Fruit fly (Drosophila melanogaster) whole organism, embryonic: Measurements from ENCODE around the gene CG12992.
A peak's percentile ranks its signal among the peaks of the same experiment; 100 is the strongest.

Experiments
- BEAF-32 ChIP-seq: fragments of 200-800 bp; sonication (Bioruptor generic); optimal IDR thresholded peaks from 3 replicates; lab custom pipeline; 2017; ENCODE audit warnings: missing biosample characterization, missing genetic modification characterization, mild to moderate bottlenecking, moderate library complexity, missing genetic modification reagents
- Bgb ChIP-seq: fragments of 200-800 bp; sonication (Bioruptor generic); IDR thresholded peaks from 2 replicates; pipeline ENCODE4 v1.3.6; 2022; ENCODE audit warnings: missing biosample characterization, missing genetic modification characterization; ENCODE audit not compliant: partially characterized antibody
- Bteb2 ChIP-seq: fragments of 200-800 bp; sonication (Bioruptor generic); optimal IDR thresholded peaks from 2 replicates; lab custom pipeline; 2016; ENCODE audit warnings: missing biosample characterization, missing genetic modification characterization
- CG10543 ChIP-seq: fragments of 200-800 bp; sonication (Bioruptor generic); optimal IDR thresholded peaks from 3 replicates; lab custom pipeline; 2017; ENCODE audit warnings: missing biosample characterization, mild to moderate bottlenecking, missing genetic modification characterization, moderate library complexity
- CG10654 ChIP-seq: fragments of 200-800 bp; sonication (Bioruptor generic); optimal IDR thresholded peaks from 2 replicates; lab custom pipeline; 2016; ENCODE audit warnings: missing biosample characterization, missing genetic modification characterization
- CG11093 ChIP-seq: fragments of 200-800 bp; sonication (Bioruptor generic); IDR thresholded peaks from 3 replicates; pipeline ENCODE4 v1.3.6; 2022; ENCODE audit warnings: missing biosample characterization, missing genetic modification characterization
- CG11398 ChIP-seq: fragments of 200-800 bp; sonication (Bioruptor generic); optimal IDR thresholded peaks from 2 replicates; lab custom pipeline; 2016; ENCODE audit warnings: missing biosample characterization, missing genetic modification characterization
- CG11723 ChIP-seq: fragments of 200-800 bp; sonication (Bioruptor generic); optimal IDR thresholded peaks from 2 replicates; lab custom pipeline; 2017; ENCODE audit warnings: missing biosample characterization, mild to moderate bottlenecking, missing genetic modification characterization
- CG12391 ChIP-seq: fragments of 200-800 bp; sonication (Bioruptor generic); optimal IDR thresholded peaks from 3 replicates; lab custom pipeline; 2018; ENCODE audit warnings: missing biosample characterization, mild to moderate bottlenecking, missing genetic modification characterization, moderate library complexity
- CG13624 ChIP-seq: fragments of 200-800 bp; sonication (Bioruptor generic); optimal IDR thresholded peaks from 2 replicates; lab custom pipeline; 2016; ENCODE audit warnings: missing biosample characterization, missing genetic modification characterization
- CG1529 ChIP-seq: fragments of 200-800 bp; sonication (Bioruptor generic); optimal IDR thresholded peaks from 3 replicates; lab custom pipeline; 2018; ENCODE audit warnings: missing biosample characterization, missing genetic modification characterization
- CG1603 ChIP-seq: fragments of 200-800 bp; sonication (Bioruptor generic); optimal IDR thresholded peaks from 2 replicates; lab custom pipeline; 2019; ENCODE audit warnings: missing biosample characterization, mild to moderate bottlenecking, missing genetic modification characterization, moderate library complexity
- CG17829 ChIP-seq: fragments of 200-800 bp; optimal IDR thresholded peaks from 2 replicates; lab custom pipeline; 2019; ENCODE audit warnings: missing biosample characterization, mild to moderate bottlenecking, missing genetic modification characterization, moderate library complexity
- CG17912 ChIP-seq: fragments of 200-800 bp; sonication (Bioruptor generic); optimal IDR thresholded peaks from 2 replicates; lab custom pipeline; 2018; ENCODE audit warnings: missing biosample characterization, mild to moderate bottlenecking, missing genetic modification characterization
- CG18599 ChIP-seq: fragments of 200-800 bp; sonication (Bioruptor generic); optimal IDR thresholded peaks from 3 replicates; lab custom pipeline; 2017; ENCODE audit warnings: missing biosample characterization, missing genetic modification characterization, mild to moderate bottlenecking, moderate library complexity, missing genetic modification reagents
- CG2712 ChIP-seq: fragments of 200-800 bp; optimal IDR thresholded peaks from 3 replicates; lab custom pipeline; 2019; ENCODE audit warnings: missing biosample characterization, mild to moderate bottlenecking, missing genetic modification characterization, moderate library complexity
- CG30403 ChIP-seq: fragments of 200-800 bp; sonication (Bioruptor generic); optimal IDR thresholded peaks from 3 replicates; lab custom pipeline; 2016; ENCODE audit warnings: missing biosample characterization, missing genetic modification characterization
- CG32532 ChIP-seq: fragments of 200-800 bp; sonication (Bioruptor generic); IDR thresholded peaks from 2 replicates; pipeline ENCODE4 v1.3.6; 2022; ENCODE audit warnings: missing biosample characterization, missing genetic modification characterization
- CG3407 ChIP-seq: fragments of 200-800 bp; sonication (Bioruptor generic); optimal IDR thresholded peaks from 2 replicates; lab custom pipeline; 2018; ENCODE audit warnings: missing biosample characterization, mild to moderate bottlenecking, missing genetic modification characterization
- CG43689 ChIP-seq: fragments of 200-800 bp; sonication (Bioruptor generic); IDR thresholded peaks from 2 replicates; pipeline ENCODE4 v1.3.6; 2022; ENCODE audit warnings: missing biosample characterization, missing genetic modification characterization
- CG4617 ChIP-seq: fragments of 200-800 bp; sonication (Bioruptor generic); optimal IDR thresholded peaks from 3 replicates; lab custom pipeline; 2016; ENCODE audit warnings: missing biosample characterization, missing genetic modification characterization, borderline replicate concordance
- CG6175 ChIP-seq: fragments of 200-800 bp; sonication (Bioruptor generic); IDR thresholded peaks from 3 replicates; pipeline ENCODE4 v1.3.6; 2022; ENCODE audit warnings: missing biosample characterization, missing genetic modification characterization
- CG8290 ChIP-seq, 3 experiments: fragments of 200-800 bp; sonication (Bioruptor generic); optimal IDR thresholded peaks; 2 replicates each; lab custom pipeline; 2016 to 2019; ENCODE audit warnings: missing biosample characterization in 3 of 3, missing genetic modification characterization in 3 of 3, mild to moderate bottlenecking in 2 of 3, moderate library complexity in 1 of 3
- CG8478 ChIP-seq: fragments of >200 bp; optimal IDR thresholded peaks from 2 replicates; lab custom pipeline; 2018
- CG9932 ChIP-seq: fragments of 200-800 bp; sonication (Bioruptor generic); IDR thresholded peaks from 2 replicates; pipeline ENCODE4 v1.3.6; 2022; ENCODE audit warnings: missing biosample characterization, missing genetic modification characterization
- CHES-1-like ChIP-seq: fragments of 200-800 bp; sonication (Bioruptor generic); optimal IDR thresholded peaks from 2 replicates; lab custom pipeline; 2016; ENCODE audit warnings: missing biosample characterization, missing genetic modification characterization
- CoRest ChIP-seq: fragments of 200-800 bp; sonication (Bioruptor generic); optimal IDR thresholded peaks from 3 replicates; lab custom pipeline; 2018; ENCODE audit warnings: missing biosample characterization, mild to moderate bottlenecking, missing genetic modification characterization, moderate library complexity
- Dip3 ChIP-seq: fragments of 200-800 bp; sonication (Bioruptor generic); optimal IDR thresholded peaks from 3 replicates; lab custom pipeline; 2016; ENCODE audit warnings: missing biosample characterization, missing genetic modification characterization
- Hand ChIP-seq: fragments of 200-800 bp; sonication (Bioruptor generic); optimal IDR thresholded peaks from 2 replicates; lab custom pipeline; 2017; ENCODE audit warnings: mild to moderate bottlenecking, missing biosample characterization, missing genetic modification reagents, missing genetic modification characterization
- Mrtf ChIP-seq: fragments of 200-800 bp; sonication (Bioruptor generic); IDR thresholded peaks from 3 replicates; pipeline ENCODE4 v1.3.6; 2022; ENCODE audit warnings: missing biosample characterization, missing genetic modification characterization
- Myb ChIP-seq: fragments of 200-800 bp; sonication (Bioruptor generic); optimal IDR thresholded peaks from 2 replicates; lab custom pipeline; 2016; ENCODE audit warnings: missing biosample characterization, missing genetic modification characterization
- NK7.1 ChIP-seq: fragments of 200-800 bp; sonication (Bioruptor generic); optimal IDR thresholded peaks from 3 replicates; lab custom pipeline; 2016; ENCODE audit warnings: missing biosample characterization, missing genetic modification characterization
- Opbp ChIP-seq: fragments of 200-800 bp; sonication (Bioruptor generic); IDR thresholded peaks from 3 replicates; pipeline ENCODE4 v1.3.6; 2022; ENCODE audit warnings: missing biosample characterization, missing genetic modification characterization; ENCODE audit not compliant: partially characterized antibody
- Sry-β ChIP-seq: fragments of 200-800 bp; sonication (Bioruptor generic); optimal IDR thresholded peaks from 2 replicates; lab custom pipeline; 2018; ENCODE audit warnings: missing biosample characterization, mild to moderate bottlenecking, missing genetic modification characterization, moderate library complexity
- Taf1 ChIP-seq: fragments of 200-800 bp; sonication (Bioruptor generic); IDR thresholded peaks from 2 replicates; pipeline ENCODE4 v1.3.6; 2022; ENCODE audit warnings: missing biosample characterization, missing genetic modification characterization
- Trl ChIP-seq, 3 experiments: fragments of >200 bp in 2 of 3; fragments of 200-800 bp in 1 of 3; sonication (Bioruptor generic) in 1 of 3; optimal IDR thresholded peaks; 2 replicates in 1 of 3; 3 replicates in 2 of 3; lab custom pipeline; 2016 to 2017; ENCODE audit warnings: missing biosample characterization in 1 of 3, missing genetic modification characterization in 1 of 3
- ara ChIP-seq: fragments of 200-800 bp; sonication (Bioruptor generic); IDR thresholded peaks from 2 replicates; pipeline ENCODE4 v1.3.6; 2022; ENCODE audit warnings: missing biosample characterization, missing genetic modification characterization
- ase ChIP-seq: fragments of 200-800 bp; sonication (Bioruptor generic); IDR thresholded peaks from 3 replicates; pipeline ENCODE4 v1.3.6; 2022; ENCODE audit warnings: missing biosample characterization, missing genetic modification characterization
- crp ChIP-seq, 2 experiments: fragments of 200-800 bp; sonication (Bioruptor generic); optimal IDR thresholded peaks; 2 replicates in 1 of 2; 3 replicates in 1 of 2; lab custom pipeline; 2017; ENCODE audit warnings: missing biosample characterization in 2 of 2, missing genetic modification characterization in 2 of 2, mild to moderate bottlenecking in 1 of 2, moderate library complexity in 1 of 2
- dati ChIP-seq: fragments of 200-800 bp; sonication (Bioruptor generic); IDR thresholded peaks from 2 replicates; pipeline ENCODE4 v1.3.6; 2022; ENCODE audit warnings: missing biosample characterization, missing genetic modification characterization
- dimm ChIP-seq: fragments of 200-800 bp; sonication (Bioruptor generic); IDR thresholded peaks from 2 replicates; pipeline ENCODE4 v1.3.6; 2022; ENCODE audit warnings: missing biosample characterization, missing genetic modification characterization
- esg ChIP-seq: fragments of 200-800 bp; sonication (Bioruptor generic); conservative IDR thresholded peaks from 2 replicates; pipeline ENCODE4 v1.3.6; 2022; ENCODE audit warnings: missing biosample characterization, missing genetic modification characterization
- grau ChIP-seq: fragments of 200-800 bp; optimal IDR thresholded peaks from 3 replicates; lab custom pipeline; 2019; ENCODE audit warnings: missing biosample characterization, mild to moderate bottlenecking, missing genetic modification characterization, moderate library complexity
- lmd ChIP-seq: fragments of 200-800 bp; sonication (Bioruptor generic); IDR thresholded peaks from 2 replicates; pipeline ENCODE4 v1.3.6; 2022; ENCODE audit warnings: missing biosample characterization, missing genetic modification characterization
- p53 ChIP-seq: fragments of 200-800 bp; sonication (Bioruptor generic); optimal IDR thresholded peaks from 2 replicates; lab custom pipeline; 2016; ENCODE audit warnings: missing biosample characterization, missing genetic modification characterization
- sna ChIP-seq: fragments of 200-800 bp; sonication (Bioruptor generic); IDR thresholded peaks from 2 replicates; pipeline ENCODE4 v1.3.6; 2022; ENCODE audit warnings: missing biosample characterization, missing genetic modification characterization; ENCODE audit not compliant: partially characterized antibody
- so ChIP-seq: fragments of 200-800 bp; sonication (Bioruptor generic); IDR thresholded peaks from 3 replicates; pipeline ENCODE4 v1.3.6; 2022; ENCODE audit warnings: missing biosample characterization, missing genetic modification characterization
- sqz ChIP-seq: fragments of 200-800 bp; sonication (Bioruptor generic); optimal IDR thresholded peaks from 3 replicates; lab custom pipeline; 2018; ENCODE audit warnings: missing biosample characterization, mild to moderate bottlenecking, missing genetic modification characterization
- unpg ChIP-seq: fragments of 200-800 bp; sonication (Bioruptor generic); optimal IDR thresholded peaks from 3 replicates; lab custom pipeline; 2018; ENCODE audit warnings: missing biosample characterization, mild to moderate bottlenecking, missing genetic modification characterization, moderate library complexity

Gene CG12992

DNA sequence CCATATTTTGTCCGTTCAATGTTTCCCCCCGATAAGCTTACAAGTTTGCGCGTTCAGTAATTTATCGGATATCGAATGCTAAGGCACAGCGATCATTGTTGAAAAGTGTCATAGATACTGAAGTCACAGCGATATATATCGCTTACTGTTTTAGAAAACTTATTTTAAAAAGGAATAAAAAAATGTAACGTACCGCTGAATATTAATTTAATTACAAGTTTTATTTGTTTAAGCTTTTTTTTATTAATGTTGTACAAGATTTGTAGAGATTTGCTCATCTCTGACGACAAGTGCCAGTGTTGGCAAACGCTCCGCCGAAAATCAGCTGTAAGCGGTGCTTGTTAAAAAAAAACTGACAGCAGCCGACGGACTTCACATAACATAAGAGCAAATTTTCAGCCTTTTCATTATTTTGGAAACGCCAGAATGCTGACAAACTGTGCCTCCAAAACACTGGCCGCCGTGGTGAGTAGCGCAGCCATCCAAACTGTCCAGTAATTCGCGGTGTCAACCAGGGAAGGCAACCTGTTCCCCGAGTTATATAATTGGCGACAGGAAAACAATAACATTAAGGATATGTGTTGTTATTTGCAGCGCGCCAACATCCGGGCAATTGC lies 43.4 kb downstream of the CG12992 start, which contains the start of the genes corolla and ND-24 (continued):
- TF ChIP-seq ase (GFP tag; lab: Robert Waterston, UW) (peak; percentile 87), CG11723 (GFP tag; lab: Kevin White, UChicago) (peak; percentile 49), dati (no peak), CoRest (tag; lab: Kevin White, UChicago) (peak; percentile 82), Sry-β (GFP tag; lab: Kevin White, UChicago) (peak; percentile 87), CHES-1-like (peak; percentile 84), Mrtf (peak; percentile 71), CG12391 (tag; lab: Kevin White, UChicago) (peak; percentile 92), Taf1 (GFP tag; lab: Robert Waterston, UW) (peak; percentile 65), Myb (GFP tag; lab: Kevin White, UChicago) (peak; percentile 65), CG18599 (GFP tag; lab: Kevin White, UChicago) (peak; percentile 81), sna (GFP tag; lab: Robert Waterston, UW) (peak; percentile 88), CG30403 (GFP tag; lab: Kevin White, UChicago) (peak; percentile 93), CG9932 (GFP tag; lab: Robert Waterston, UW) (peak; percentile 94), CG8478 (lab: Kevin White, UChicago) (no peak), ara (peak; percentile 73; the same call in 1 of the 2 replicates), Trl (optimal IDR thresholded peaks at IDR 0.05; lab: Kevin White, UChicago) (no peak), Trl (GFP tag; optimal IDR thresholded peaks at IDR 0.05; lab: Kevin White, UChicago) (peak; percentile 79), so (GFP tag; lab: Robert Waterston, UW) (peak; percentile 84; the same call in 2 of the 3 replicates), CG10654 (GFP tag; lab: Kevin White, UChicago) (peak; percentile 78), esg (GFP tag; lab: Robert Waterston, UW) (peak; percentile 86), Dip3 (GFP tag; lab: Kevin White, UChicago) (peak; percentile 84), crp (GFP tag; optimal IDR thresholded peaks at IDR 0.05; lab: Kevin White, UChicago) (peak; percentile 72 to 93), lmd (GFP tag; lab: Robert Waterston, UW) (peak; percentile 81), CG10543 (GFP tag; lab: Kevin White, UChicago) (peak; percentile 57), CG11398 (GFP tag; lab: Kevin White, UChicago) (peak; percentile 31), CG11093 (GFP tag; lab: Robert Waterston, UW) (peak; percentile 79), CG2712 (tag; lab: Kevin White, UChicago) (peak; percentile 83), CG17912 (GFP tag; lab: Kevin White, UChicago) (no peak), unpg (GFP tag; lab: Kevin White, UChicago) (peak; percentile 82), CG3407 (GFP tag; lab: Kevin White, UChicago) (peak; percentile 67), grau (peak; percentile 69), CG6175 (GFP tag; lab: Robert Waterston, UW) (peak; percentile 40; the same call in 1 of the 3 replicates), Hand (no peak), dimm (GFP tag; lab: Robert Waterston, UW) (peak; percentile 59), BEAF-32 (peak; percentile 89), sqz (GFP tag; lab: Kevin White, UChicago) (peak; percentile 96), CG43689 (peak; percentile 59), CG4617 (GFP tag; lab: Kevin White, UChicago) (peak; percentile 76), NK7.1 (GFP tag; lab: Kevin White, UChicago) (peak; percentile 59), CG32532 (GFP tag; lab: Robert Waterston, UW) (peak; percentile 91), Bgb (GFP tag; lab: Robert Waterston, UW) (peak; percentile 82), CG1603 (tag; lab: Kevin White, UChicago) (peak; percentile 65), p53 (GFP tag; lab: Kevin White, UChicago) (no peak), Bteb2 (GFP tag; lab: Kevin White, UChicago) (peak; percentile 88), CG13624 (GFP tag; lab: Kevin White, UChicago) (peak; percentile 88), CG8290 (GFP tag; optimal IDR thresholded peaks at IDR 0.05; lab: Kevin White, UChicago) (peak; percentile 82), CG8290 (tag; optimal IDR thresholded peaks at IDR 0.05; lab: Kevin White, UChicago) (peak in 1 of 2 experiments; percentile 54), CG17829 (tag; lab: Kevin White, UChicago) (peak; percentile 70), Opbp (GFP tag; lab: Robert Waterston, UW) (peak; percentile 81; the same call in 2 of the 3 replicates), CG1529 (GFP tag; lab: Kevin White, UChicago) (peak; percentile 52)
